Fruit fly (Drosophila melanogaster) whole organism, embryonic: ENCODE results near the gene CG31268.

Experiments
- Atf6 ChIP-seq: fragments of 200-800 bp; sonication (Bioruptor generic); IDR thresholded peaks from 2 replicates; pipeline ENCODE4 v1.3.6; 2022; ENCODE audit warnings: missing biosample characterization, missing genetic modification characterization
- CG11247 ChIP-seq: fragments of 200-800 bp; sonication (Bioruptor generic); IDR thresholded peaks from 2 replicates; pipeline ENCODE4 v1.3.6; 2022; ENCODE audit warnings: missing biosample characterization, missing genetic modification characterization
- CG12071 ChIP-seq: fragments of 200-800 bp; sonication (Bioruptor generic); optimal IDR thresholded peaks from 3 replicates; lab custom pipeline; 2018; ENCODE audit warnings: missing biosample characterization, mild to moderate bottlenecking, missing genetic modification characterization
- CG1233 ChIP-seq: fragments of 200-800 bp; sonication (Bioruptor generic); optimal IDR thresholded peaks from 4 replicates; lab custom pipeline; 2018; ENCODE audit warnings: missing biosample characterization, mild to moderate bottlenecking, missing genetic modification characterization
- CG12659 ChIP-seq: fragments of 200-800 bp; sonication (Bioruptor generic); optimal IDR thresholded peaks from 3 replicates; lab custom pipeline; 2017; ENCODE audit warnings: mild to moderate bottlenecking, missing biosample characterization, missing genetic modification reagents, missing genetic modification characterization
- CG13424 ChIP-seq: fragments of 200-800 bp; sonication (Bioruptor generic); optimal IDR thresholded peaks from 2 replicates; lab custom pipeline; 2019; ENCODE audit warnings: missing biosample characterization, mild to moderate bottlenecking, missing genetic modification characterization, moderate library complexity
- CG15479 ChIP-seq: fragments of 200-800 bp; sonication (Bioruptor generic); optimal IDR thresholded peaks from 3 replicates; lab custom pipeline; 2019; ENCODE audit warnings: missing biosample characterization, mild to moderate bottlenecking, missing genetic modification characterization, moderate library complexity
- CG15514 ChIP-seq: fragments of 200-800 bp; sonication (Bioruptor generic); optimal IDR thresholded peaks from 3 replicates; lab custom pipeline; 2017; ENCODE audit warnings: missing biosample characterization, missing genetic modification characterization, mild to moderate bottlenecking, moderate library complexity, missing genetic modification reagents
- CG17612 ChIP-seq: fragments of 200-800 bp; sonication (Bioruptor generic); IDR thresholded peaks from 2 replicates; pipeline ENCODE4 v1.3.6; 2022; ENCODE audit warnings: missing biosample characterization, missing genetic modification characterization
- CG31441 ChIP-seq: fragments of 200-800 bp; sonication (Bioruptor generic); IDR thresholded peaks from 2 replicates; pipeline ENCODE4 v1.3.6; 2022; ENCODE audit warnings: missing biosample characterization, missing genetic modification characterization
- CG32532 ChIP-seq: fragments of 200-800 bp; sonication (Bioruptor generic); IDR thresholded peaks from 2 replicates; pipeline ENCODE4 v1.3.6; 2022; ENCODE audit warnings: missing biosample characterization, missing genetic modification characterization
- CG42726 ChIP-seq: fragments of 200-800 bp; sonication (Bioruptor generic); IDR thresholded peaks from 2 replicates; pipeline ENCODE4 v1.3.6; 2022; ENCODE audit warnings: missing biosample characterization, missing genetic modification characterization; ENCODE audit not compliant: partially characterized antibody
- CG4424 ChIP-seq: fragments of 200-800 bp; sonication (Bioruptor generic); optimal IDR thresholded peaks from 3 replicates; lab custom pipeline; 2016; ENCODE audit warnings: missing biosample characterization, missing genetic modification characterization
- CG4730 ChIP-seq: fragments of 200-800 bp; sonication (Bioruptor generic); IDR thresholded peaks from 2 replicates; pipeline ENCODE4 v1.3.6; 2022; ENCODE audit warnings: missing biosample characterization, missing genetic modification characterization
- CG4854 ChIP-seq: fragments of 200-800 bp; sonication (Bioruptor generic); optimal IDR thresholded peaks from 2 replicates; lab custom pipeline; 2016; ENCODE audit warnings: missing biosample characterization, missing genetic modification characterization, inconsistent platforms
- CHES-1-like ChIP-seq: fragments of 200-800 bp; sonication (Bioruptor generic); optimal IDR thresholded peaks from 2 replicates; lab custom pipeline; 2016; ENCODE audit warnings: missing biosample characterization, missing genetic modification characterization
- Chrac-16 ChIP-seq: fragments of 200-800 bp; sonication (Bioruptor generic); optimal IDR thresholded peaks from 3 replicates; lab custom pipeline; 2016; ENCODE audit warnings: missing biosample characterization, missing genetic modification characterization
- CkIIα-i1 ChIP-seq: fragments of 200-800 bp; sonication (Bioruptor generic); IDR thresholded peaks from 2 replicates; pipeline ENCODE4 v1.3.6; 2022; ENCODE audit warnings: missing biosample characterization, missing genetic modification characterization
- CrebB ChIP-seq: fragments of 200-800 bp; sonication (Bioruptor generic); optimal IDR thresholded peaks from 3 replicates; lab custom pipeline; 2018; ENCODE audit warnings: missing biosample characterization, mild to moderate bottlenecking, missing genetic modification characterization
- D19B ChIP-seq: fragments of 200-800 bp; sonication (Bioruptor generic); optimal IDR thresholded peaks from 2 replicates; lab custom pipeline; 2017; ENCODE audit warnings: missing biosample characterization, mild to moderate bottlenecking, missing genetic modification characterization
- GATAe ChIP-seq: fragments of 200-800 bp; sonication (Bioruptor generic); conservative IDR thresholded peaks from 2 replicates; pipeline ENCODE4 v1.3.6; 2022; ENCODE audit warnings: missing biosample characterization, missing genetic modification characterization
- HmgZ ChIP-seq: fragments of 200-800 bp; sonication (Bioruptor generic); optimal IDR thresholded peaks from 2 replicates; lab custom pipeline; 2018; ENCODE audit warnings: missing biosample characterization, mild to moderate bottlenecking, missing genetic modification characterization
- Hr39 ChIP-seq: fragments of >200 bp; optimal IDR thresholded peaks from 2 replicates; lab custom pipeline; 2017
- NFAT ChIP-seq: fragments of 200-800 bp; sonication (Bioruptor generic); IDR thresholded peaks from 2 replicates; pipeline ENCODE4 v1.3.6; 2022; ENCODE audit warnings: missing biosample characterization, missing genetic modification characterization
- Oaz ChIP-seq: fragments of 200-800 bp; sonication (Bioruptor generic); IDR thresholded peaks from 2 replicates; pipeline ENCODE4 v1.3.6; 2022; ENCODE audit warnings: missing biosample characterization, missing genetic modification characterization
- PHDP ChIP-seq: fragments of 200-800 bp; sonication (Bioruptor generic); optimal IDR thresholded peaks from 3 replicates; lab custom pipeline; 2018; ENCODE audit warnings: missing biosample characterization, mild to moderate bottlenecking, missing genetic modification characterization, moderate library complexity
- Poxn ChIP-seq: fragments of 200-800 bp; sonication (Bioruptor generic); IDR thresholded peaks from 2 replicates; pipeline ENCODE4 v1.3.6; 2022; ENCODE audit warnings: missing biosample characterization, missing genetic modification characterization
- Side ChIP-seq: fragments of 200-800 bp; sonication (Bioruptor generic); optimal IDR thresholded peaks from 2 replicates; lab custom pipeline; 2016; ENCODE audit warnings: missing biosample characterization, missing genetic modification characterization
- Six4 ChIP-seq: fragments of 200-800 bp; sonication (Bioruptor generic); optimal IDR thresholded peaks from 2 replicates; lab custom pipeline; 2016; ENCODE audit warnings: missing biosample characterization, missing genetic modification characterization
- Sry-δ ChIP-seq: fragments of 200-800 bp; sonication (Bioruptor generic); optimal IDR thresholded peaks from 2 replicates; lab custom pipeline; 2016; ENCODE audit warnings: missing biosample characterization, missing genetic modification characterization
- bab2 ChIP-seq: fragments of 200-800 bp; sonication (Bioruptor generic); optimal IDR thresholded peaks from 2 replicates; lab custom pipeline; 2016; ENCODE audit warnings: missing biosample characterization, missing genetic modification characterization
- cg ChIP-seq: fragments of 200-800 bp; sonication (Bioruptor generic); optimal IDR thresholded peaks from 3 replicates; lab custom pipeline; 2019; ENCODE audit warnings: missing biosample characterization, mild to moderate bottlenecking, missing genetic modification characterization, moderate library complexity
- chif ChIP-seq, 2 experiments: fragments of 200-800 bp; sonication (Bioruptor generic); optimal IDR thresholded peaks; 3 replicates each; lab custom pipeline; 2016; ENCODE audit warnings: missing biosample characterization in 2 of 2, missing genetic modification characterization in 2 of 2
- corto ChIP-seq: fragments of 200-800 bp; sonication (Bioruptor generic); optimal IDR thresholded peaks from 2 replicates; lab custom pipeline; 2016; ENCODE audit warnings: missing biosample characterization, mild to moderate bottlenecking, missing genetic modification characterization, moderate library complexity
- crc ChIP-seq: fragments of 200-800 bp; sonication (Bioruptor generic); optimal IDR thresholded peaks from 2 replicates; lab custom pipeline; 2016; ENCODE audit warnings: missing biosample characterization, missing genetic modification characterization
- dimm ChIP-seq: fragments of 200-800 bp; sonication (Bioruptor generic); IDR thresholded peaks from 2 replicates; pipeline ENCODE4 v1.3.6; 2022; ENCODE audit warnings: missing biosample characterization, missing genetic modification characterization
- ems ChIP-seq: fragments of 200-800 bp; sonication (Bioruptor generic); optimal IDR thresholded peaks from 3 replicates; lab custom pipeline; 2016; ENCODE audit warnings: missing biosample characterization, missing genetic modification characterization
- fd102C ChIP-seq: fragments of 200-800 bp; sonication (Bioruptor generic); optimal IDR thresholded peaks from 2 replicates; lab custom pipeline; 2018; ENCODE audit warnings: missing biosample characterization, mild to moderate bottlenecking, missing genetic modification characterization, moderate library complexity
- fru ChIP-seq: fragments of >200 bp; optimal IDR thresholded peaks from 2 replicates; lab custom pipeline; 2017
- gce ChIP-seq: fragments of 200-800 bp; sonication (Bioruptor generic); IDR thresholded peaks from 3 replicates; pipeline ENCODE4 v1.3.6; 2022; ENCODE audit warnings: missing biosample characterization, missing genetic modification characterization
- gsb-n ChIP-seq: fragments of 200-800 bp; sonication (Bioruptor generic); optimal IDR thresholded peaks from 3 replicates; lab custom pipeline; 2018; ENCODE audit warnings: missing biosample characterization, mild to moderate bottlenecking, missing genetic modification characterization
- ham ChIP-seq: fragments of 200-800 bp; sonication (Bioruptor generic); IDR thresholded peaks from 2 replicates; pipeline ENCODE4 v1.3.6; 2022; ENCODE audit warnings: missing biosample characterization, missing genetic modification characterization
- jumu ChIP-seq: fragments of 200-800 bp; sonication (Bioruptor generic); optimal IDR thresholded peaks from 3 replicates; lab custom pipeline; 2016; ENCODE audit warnings: missing biosample characterization, missing genetic modification characterization
- klu ChIP-seq: fragments of 200-800 bp; sonication (Bioruptor generic); IDR thresholded peaks from 2 replicates; pipeline ENCODE4 v1.3.6; 2022; ENCODE audit warnings: missing biosample characterization, missing genetic modification characterization
- otp ChIP-seq: fragments of 200-800 bp; sonication (Bioruptor generic); IDR thresholded peaks from 3 replicates; pipeline ENCODE4, ENCODE4 v1.3.6; 2022; ENCODE audit warnings: missing biosample characterization, missing genetic modification characterization
- row ChIP-seq: fragments of 200-800 bp; sonication (Bioruptor generic); IDR thresholded peaks from 3 replicates; pipeline ENCODE4 v1.3.6; 2022; ENCODE audit warnings: missing biosample characterization, missing genetic modification characterization
- sens ChIP-seq: fragments of 200-800 bp; sonication (Bioruptor generic); peaks from one replicate; lab custom pipeline; 2016; ENCODE audit warnings: missing biosample characterization, missing genetic modification characterization
- sug ChIP-seq: fragments of 200-800 bp; optimal IDR thresholded peaks from 2 replicates; lab custom pipeline; 2019; ENCODE audit warnings: missing biosample characterization, mild to moderate bottlenecking, missing genetic modification characterization, moderate library complexity
- toy ChIP-seq: fragments of 200-800 bp; sonication (Bioruptor generic); IDR thresholded peaks from 2 replicates; pipeline ENCODE4 v1.3.6; 2022; ENCODE audit warnings: missing biosample characterization, missing genetic modification characterization
- trh ChIP-seq: fragments of 200-800 bp; sonication (Bioruptor generic); optimal IDR thresholded peaks from 2 replicates; lab custom pipeline; 2016; ENCODE audit warnings: missing biosample characterization, missing genetic modification characterization
- unpg ChIP-seq: fragments of 200-800 bp; sonication (Bioruptor generic); optimal IDR thresholded peaks from 3 replicates; lab custom pipeline; 2018; ENCODE audit warnings: missing biosample characterization, mild to moderate bottlenecking, missing genetic modification characterization, moderate library complexity

The CG31268 gene

DNA sequence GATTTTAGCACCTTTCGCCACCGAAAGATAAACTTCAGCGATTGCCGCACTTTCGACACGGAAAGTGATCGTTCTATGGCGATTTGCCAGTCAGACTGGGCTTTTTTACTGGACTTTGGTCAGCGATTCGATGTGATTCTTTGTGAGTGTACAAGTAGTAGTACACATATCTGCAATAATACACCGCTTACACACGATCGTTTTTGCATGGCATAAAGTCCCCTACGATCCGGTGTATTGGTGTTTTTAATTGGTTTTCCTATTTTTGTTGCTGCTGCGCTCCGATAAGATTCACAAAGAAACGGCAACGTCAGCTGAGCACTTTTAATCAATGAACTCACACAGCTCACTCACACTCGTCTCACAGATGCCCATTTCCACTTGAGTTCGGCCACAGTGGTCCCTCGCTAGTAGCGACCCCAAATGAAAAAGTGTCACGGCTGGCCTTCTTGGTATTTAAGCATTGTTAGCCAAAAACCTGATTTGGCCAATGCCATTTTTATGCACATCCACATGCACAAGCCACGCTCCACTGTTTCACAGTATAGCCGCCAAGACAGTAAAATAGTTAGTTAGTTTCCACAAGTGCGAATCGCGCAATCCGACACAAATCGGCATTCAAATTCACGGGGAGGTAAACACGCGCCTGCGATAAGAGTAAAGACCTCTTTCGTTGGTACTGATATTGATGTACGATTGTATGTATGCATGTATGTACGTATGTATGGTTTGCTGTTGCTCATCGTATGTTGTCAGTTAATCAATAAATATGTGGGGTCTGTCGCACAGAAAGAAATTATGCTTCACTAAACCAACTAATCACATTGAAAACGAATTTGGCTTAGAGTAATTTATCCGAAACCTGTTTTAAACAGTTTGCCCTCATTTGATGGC lies 45.2 kb upstream of the CG31268 start (continued):
- TF ChIP-seq cg (peak; percentile 48), PHDP (peak; percentile 91), fd102C (GFP tag; lab: Kevin White, UChicago) (peak; percentile 8), klu (GFP tag; lab: Robert Waterston, UW) (peak; percentile 91), Sry-δ (GFP tag; lab: Kevin White, UChicago) (peak; percentile 56), CkIIα-i1 (GFP tag; lab: Robert Waterston, UW) (peak; percentile 87), jumu (peak; percentile 94), fru (lab: Kevin White, UChicago) (no peak), Oaz (GFP tag; lab: Robert Waterston, UW) (peak; percentile 95), Six4 (peak; percentile 62), otp (GFP tag; lab: Robert Waterston, UW) (peak; percentile 97), corto (GFP tag; lab: Kevin White, UChicago) (peak; percentile 70), CG12659 (GFP tag; lab: Kevin White, UChicago) (peak; percentile 94), CG31441 (GFP tag; lab: Robert Waterston, UW) (peak; percentile 79), ems (peak; percentile 86), trh (GFP tag; lab: Kevin White, UChicago) (peak; percentile 46), CHES-1-like (GFP tag; lab: Kevin White, UChicago) (peak; percentile 97), dimm (GFP tag; lab: Robert Waterston, UW) (peak; percentile 95), Side (GFP tag; lab: Kevin White, UChicago) (peak; percentile 94), gsb-n (tag; lab: Kevin White, UChicago) (peak; percentile 27), sug (tag; lab: Kevin White, UChicago) (peak; percentile 99), bab2 (GFP tag; lab: Kevin White, UChicago) (peak; percentile 97), gce (GFP tag; lab: Robert Waterston, UW) (peak; percentile 84), Hr39 (lab: Kevin White, UChicago) (no peak), GATAe (GFP tag; lab: Robert Waterston, UW) (peak; percentile 95), CG15514 (GFP tag; lab: Kevin White, UChicago) (peak; percentile 92), Atf6 (peak; percentile 98), CG15479 (peak; percentile 78), sens (GFP tag; lab: Kevin White, UChicago) (peak; percentile 93), CG4424 (GFP tag; lab: Kevin White, UChicago) (peak; percentile 82), Poxn (GFP tag; lab: Robert Waterston, UW) (peak; percentile 97), crc (GFP tag; lab: Kevin White, UChicago) (peak; percentile 92), CG42726 (GFP tag; lab: Robert Waterston, UW) (no peak), row (GFP tag; lab: Robert Waterston, UW) (peak; percentile 98), CG4730 (GFP tag; lab: Robert Waterston, UW) (peak; percentile 95), CG32532 (GFP tag; lab: Robert Waterston, UW) (peak; percentile 98), NFAT (GFP tag; lab: Robert Waterston, UW) (peak; percentile 99), unpg (GFP tag; lab: Kevin White, UChicago) (peak; percentile 91), Chrac-16 (GFP tag; lab: Kevin White, UChicago) (peak; percentile 93), CrebB (tag; lab: Kevin White, UChicago) (peak; percentile 93), CG17612 (GFP tag; lab: Robert Waterston, UW) (peak; percentile 96), chif (GFP tag; optimal IDR thresholded peaks at IDR 0.05; lab: Kevin White, UChicago) (peak; percentile 83 to 87), CG4854 (GFP tag; lab: Kevin White, UChicago) (peak; percentile 88), CG1233 (GFP tag; lab: Kevin White, UChicago) (peak; percentile 86), toy (GFP tag; lab: Robert Waterston, UW) (peak; percentile 94), CG13424 (tag; lab: Kevin White, UChicago) (peak; percentile 91), D19B (GFP tag; lab: Kevin White, UChicago) (peak; percentile 85), ham (GFP tag; lab: Robert Waterston, UW) (peak; percentile 97), CG12071 (GFP tag; lab: Kevin White, UChicago) (peak; percentile 93), CG11247 (GFP tag; lab: Robert Waterston, UW) (peak; percentile 97), HmgZ (tag; lab: Kevin White, UChicago) (peak; percentile 98)
